Worm (Caenorhabditis elegans) whole organism, young adult: ENCODE results near the gene F45G2.9.

ENCODE experiments used
- B0261.1 ChIP-seq: sonication (generic microtip); optimal IDR thresholded peaks from 2 replicates; lab custom pipeline; 2016; ENCODE audit warnings: mild to moderate bottlenecking, missing genetic modification characterization, moderate library complexity, missing compliant biosample characterization
- B0336.3 ChIP-seq: fragments of 200-800 bp; sonication (Bioruptor generic); IDR thresholded peaks from 2 replicates; pipeline ENCODE4 v1.3.6; 2022; ENCODE audit warnings: missing genetic modification characterization, missing compliant biosample characterization
- F22D6.2 ChIP-seq: sonication (generic microtip); optimal IDR thresholded peaks from 2 replicates; lab custom pipeline; 2016; ENCODE audit warnings: mild to moderate bottlenecking, missing genetic modification characterization, missing compliant biosample characterization
- T07F8.4 ChIP-seq: sonication (generic microtip); optimal IDR thresholded peaks from 2 replicates; lab custom pipeline; 2016; ENCODE audit warnings: mild to moderate bottlenecking, missing genetic modification characterization, moderate library complexity, missing compliant biosample characterization
- ceh-58 ChIP-seq: fragments of 200-800 bp; sonication (Bioruptor generic); IDR thresholded peaks from 2 replicates; pipeline ENCODE4 v1.3.6; 2022; ENCODE audit warnings: missing genetic modification characterization, missing compliant biosample characterization
- lin-40 ChIP-seq: sonication (generic microtip); optimal IDR thresholded peaks from 2 replicates; lab custom pipeline; 2016; ENCODE audit warnings: missing genetic modification characterization, mild to moderate bottlenecking, missing compliant biosample characterization, missing genotype, missing genetic modification reagents
- pha-4 ChIP-seq: fragments of 150-350 bp; sonication (generic microtip); optimal IDR thresholded peaks from 2 replicates; lab custom pipeline; 2014; ENCODE audit warnings: missing biosample characterization, missing genetic modification reagents, missing genetic modification characterization
- repo-1 ChIP-seq: sonication (generic microtip); optimal IDR thresholded peaks from 2 replicates; lab custom pipeline; 2017; ENCODE audit warnings: mild to moderate bottlenecking, missing genetic modification characterization, missing compliant biosample characterization
- unc-62 ChIP-seq: fragments of 150-350 bp; optimal IDR thresholded peaks from 2 replicates; lab custom pipeline; 2014; ENCODE audit warnings: missing biosample characterization, missing genetic modification reagents, missing genetic modification characterization

DNA sequence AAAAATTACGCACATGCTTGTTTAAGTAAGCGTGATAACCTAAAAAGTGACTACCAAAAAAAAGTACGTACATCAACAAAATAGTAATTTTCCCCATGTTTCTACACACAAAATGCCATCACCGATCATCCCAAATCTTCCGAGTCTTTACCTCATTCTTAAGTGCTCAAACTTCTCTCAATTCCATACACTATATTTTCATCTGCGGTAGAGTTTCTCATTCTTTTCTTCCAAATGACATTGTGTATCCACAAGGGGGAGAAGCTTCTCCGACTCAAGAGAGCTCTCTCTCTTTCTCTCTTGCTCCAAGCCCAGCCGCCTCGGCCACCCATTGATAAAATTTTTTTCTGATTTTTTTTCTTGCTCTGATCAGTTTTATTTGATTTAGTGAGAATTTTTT, 27.2 kb downstream of the F45G2.9 start, which contains the start of gene myo-6:
- TF ChIP-seq pha-4 (tag; lab: Kevin White, UChicago), result no peak
- no peak for TF ChIP-seq repo-1 (tag; lab: Kevin White, UChicago)
- no peak for TF ChIP-seq T07F8.4 (tag; lab: Kevin White, UChicago)
- no peak for TF ChIP-seq B0336.3 (GFP tag; lab: Robert Waterston, UW)
- TF ChIP-seq unc-62, result no peak
- TF ChIP-seq lin-40 (tag; lab: Kevin White, UChicago), result no peak
- TF ChIP-seq ceh-58 (GFP tag; lab: Robert Waterston, UW), result no peak
- TF ChIP-seq F22D6.2 (tag; lab: Kevin White, UChicago), result no peak
- TF ChIP-seq B0261.1, result no peak
